Fruit fly (Drosophila melanogaster): Measurements from ENCODE around the gene CG34427.

Gene CG34427

dm6 chr3L:8821708-8822660 is 17.4 kb downstream of the CG34427 start:
- TF ChIP-seq tj (GFP tag; optimal IDR thresholded peaks at IDR 0.05) (no peak), cic (GFP tag; optimal IDR thresholded peaks at IDR 0.05) (no peak), kay (GFP tag; ENCODE audit: borderline replicate concordance) (no peak), cnc (optimal IDR thresholded peaks at IDR 0.05) (no peak), toe (GFP tag; optimal IDR thresholded peaks at IDR 0.05) (no peak), CG1620 (GFP tag; optimal IDR thresholded peaks at IDR 0.05) (no peak), pad (GFP tag; optimal IDR thresholded peaks at IDR 0.05) (no peak), CG7101 (tag; optimal IDR thresholded peaks at IDR 0.05) (no peak)

dm6 chr3L:8822881-8823435 is 18.4 kb downstream of the CG34427 start:
- no peak for TF ChIP-seq Hr96 (GFP tag; optimal IDR thresholded peaks at IDR 0.05)
- no peak for TF ChIP-seq CG33017 (tag; optimal IDR thresholded peaks at IDR 0.05)

dm6 chr3L:8823730-8824374 is 19.3 kb downstream of the CG34427 start:
- TF ChIP-seq CG7045 (GFP tag; optimal IDR thresholded peaks at IDR 0.05): peak; percentile 28
- TF ChIP-seq Mnt (GFP tag; optimal IDR thresholded peaks at IDR 0.05): no peak

- no peak for TF ChIP-seq Mnt (GFP tag; optimal IDR thresholded peaks at IDR 0.05)
- no peak for TF ChIP-seq cic (GFP tag; optimal IDR thresholded peaks at IDR 0.05)
- no peak for TF ChIP-seq CG11617 (GFP tag; optimal IDR thresholded peaks at IDR 0.05)
- TF ChIP-seq CG1620 (GFP tag; optimal IDR thresholded peaks at IDR 0.05): no peak
- no peak for TF ChIP-seq CG12768 (GFP tag; optimal IDR thresholded peaks at IDR 0.05)
- TF ChIP-seq ovo (GFP tag; optimal IDR thresholded peaks at IDR 0.05): no peak
- TF ChIP-seq toe (GFP tag; optimal IDR thresholded peaks at IDR 0.05): no peak
Observed at dm6 chr3L:8824403-8825029, 20.0 kb downstream of the CG34427 start.

- no peak for TF ChIP-seq pad (GFP tag; optimal IDR thresholded peaks at IDR 0.05)
- TF ChIP-seq CG7045 (GFP tag; optimal IDR thresholded peaks at IDR 0.05): no peak
- no peak for TF ChIP-seq kay (GFP tag; ENCODE audit: borderline replicate concordance)
- TF ChIP-seq ovo (GFP tag; optimal IDR thresholded peaks at IDR 0.05): no peak
- TF ChIP-seq cic (GFP tag; optimal IDR thresholded peaks at IDR 0.05): no peak
- TF ChIP-seq tj (GFP tag; optimal IDR thresholded peaks at IDR 0.05): no peak
- TF ChIP-seq Hr96 (GFP tag; optimal IDR thresholded peaks at IDR 0.05): no peak
Observed at dm6 chr3L:8825030-8825407, 20.5 kb downstream of the CG34427 start.

dm6 chr3L:8825560-8825959 is 21.0 kb downstream of the CG34427 start:
- TF ChIP-seq pad (GFP tag; optimal IDR thresholded peaks at IDR 0.05) (no peak), Mnt (GFP tag; optimal IDR thresholded peaks at IDR 0.05) (no peak), CG5204 (GFP tag; optimal IDR thresholded peaks at IDR 0.05) (no peak), CG1620 (GFP tag; optimal IDR thresholded peaks at IDR 0.05) (no peak), Clk (GFP tag; optimal IDR thresholded peaks at IDR 0.05) (no peak), CG14711 (tag; optimal IDR thresholded peaks at IDR 0.05) (no peak), cnc (optimal IDR thresholded peaks at IDR 0.05) (no peak), cic (GFP tag; optimal IDR thresholded peaks at IDR 0.05) (no peak), CG7101 (tag; optimal IDR thresholded peaks at IDR 0.05) (no peak), kay (GFP tag; ENCODE audit: borderline replicate concordance) (no peak), ovo (GFP tag; optimal IDR thresholded peaks at IDR 0.05) (no peak), Hr96 (GFP tag; optimal IDR thresholded peaks at IDR 0.05) (no peak), CG11617 (GFP tag; optimal IDR thresholded peaks at IDR 0.05) (no peak), CG33017 (tag; optimal IDR thresholded peaks at IDR 0.05) (no peak), CG12768 (GFP tag; optimal IDR thresholded peaks at IDR 0.05) (no peak), tj (GFP tag; optimal IDR thresholded peaks at IDR 0.05) (no peak), CG7045 (GFP tag; optimal IDR thresholded peaks at IDR 0.05) (no peak)

- TF ChIP-seq Crg-1 (GFP tag; optimal IDR thresholded peaks at IDR 0.05): no peak
- TF ChIP-seq CG33017 (tag; optimal IDR thresholded peaks at IDR 0.05): no peak
- TF ChIP-seq Clk (GFP tag; optimal IDR thresholded peaks at IDR 0.05): no peak
- no peak for TF ChIP-seq toe (GFP tag; optimal IDR thresholded peaks at IDR 0.05)
- no peak for TF ChIP-seq ovo (GFP tag; optimal IDR thresholded peaks at IDR 0.05)
- no peak for TF ChIP-seq kay (GFP tag; ENCODE audit: borderline replicate concordance)
Observed at dm6 chr3L:8826038-8826437, 21.5 kb downstream of the CG34427 start.
